Worm (Caenorhabditis elegans) whole organism, late embryonic: ENCODE data around the gene K02A6.1.

Experiments used
- C08G9.2 ChIP-seq: sonication (generic microtip); optimal IDR thresholded peaks from 2 replicates; lab custom pipeline; 2016; ENCODE audit warnings: mild to moderate bottlenecking, missing genetic modification characterization, moderate library complexity, missing compliant biosample characterization
- C38D4.7 ChIP-seq: fragments of 200-800 bp; sonication (Bioruptor generic); optimal IDR thresholded peaks from 2 replicates; lab custom pipeline; 2018; ENCODE audit warnings: mild to moderate bottlenecking, missing genetic modification characterization, moderate library complexity, missing compliant biosample characterization
- F13H6.1 ChIP-seq: sonication (generic microtip); optimal IDR thresholded peaks from 2 replicates; lab custom pipeline; 2016; ENCODE audit warnings: missing genetic modification characterization, missing compliant biosample characterization
- K02D7.2 ChIP-seq: sonication (generic microtip); optimal IDR thresholded peaks from 2 replicates; lab custom pipeline; 2017; ENCODE audit warnings: mild to moderate bottlenecking, missing genetic modification characterization, missing compliant biosample characterization
- K09A11.1 ChIP-seq: sonication (generic microtip); optimal IDR thresholded peaks from 2 replicates; lab custom pipeline; 2017; ENCODE audit warnings: antibody characterized with exemption, mild to moderate bottlenecking, missing genetic modification characterization, missing compliant biosample characterization; ENCODE audit not compliant: insufficient read depth
- T23F11.4 ChIP-seq: fragments of 200-800 bp; sonication (Bioruptor generic); optimal IDR thresholded peaks from 2 replicates; lab custom pipeline; 2018; ENCODE audit warnings: mild to moderate bottlenecking, missing genetic modification characterization, missing compliant biosample characterization
- Y22D7AL.16 ChIP-seq: sonication (generic microtip); optimal IDR thresholded peaks from 2 replicates; lab custom pipeline; 2016; ENCODE audit warnings: missing genetic modification characterization, missing compliant biosample characterization
- ahr-1 ChIP-seq: sonication (generic microtip); optimal IDR thresholded peaks from 2 replicates; lab custom pipeline; 2016; ENCODE audit warnings: missing genetic modification characterization, missing compliant biosample characterization
- ama-1 ChIP-seq: fragments of 150-350 bp; optimal IDR thresholded peaks from 2 replicates; lab custom pipeline; 2014
- ceh-14 ChIP-seq: sonication (generic microtip); optimal IDR thresholded peaks from 2 replicates; lab custom pipeline; 2016; ENCODE audit warnings: missing genotype, missing genetic modification characterization, missing compliant biosample characterization
- ceh-18 ChIP-seq: sonication (generic microtip); optimal IDR thresholded peaks from 2 replicates; lab custom pipeline; 2016; ENCODE audit warnings: missing genetic modification characterization, missing compliant biosample characterization
- ceh-2 ChIP-seq: sonication (generic microtip); optimal IDR thresholded peaks from 2 replicates; lab custom pipeline; 2016; ENCODE audit warnings: missing genotype, missing genetic modification characterization, missing compliant biosample characterization
- ceh-24 ChIP-seq: sonication (generic microtip); optimal IDR thresholded peaks from 2 replicates; lab custom pipeline; 2016; ENCODE audit warnings: mild to moderate bottlenecking, missing genetic modification characterization, missing compliant biosample characterization
- ceh-31 ChIP-seq: sonication (generic microtip); optimal IDR thresholded peaks from 2 replicates; lab custom pipeline; 2016; ENCODE audit warnings: missing genetic modification characterization, missing compliant biosample characterization
- ceh-34 ChIP-seq: sonication (generic microtip); optimal IDR thresholded peaks from 2 replicates; lab custom pipeline; 2016; ENCODE audit warnings: mild to moderate bottlenecking, missing genetic modification characterization, missing compliant biosample characterization
- ceh-45 ChIP-seq: fragments of 200-800 bp; sonication (Bioruptor generic); IDR thresholded peaks from 2 replicates; pipeline ENCODE4 v1.3.6; 2022; ENCODE audit warnings: missing genetic modification reagents, missing genetic modification characterization, missing compliant biosample characterization
- ceh-9 ChIP-seq: sonication (generic microtip); optimal IDR thresholded peaks from 2 replicates; lab custom pipeline; 2016; ENCODE audit warnings: mild to moderate bottlenecking, missing genetic modification characterization, inconsistent platforms, missing compliant biosample characterization
- che-1 ChIP-seq: sonication (generic microtip); optimal IDR thresholded peaks from 2 replicates; lab custom pipeline; 2016; ENCODE audit warnings: mild to moderate bottlenecking, missing genetic modification characterization, missing compliant biosample characterization
- dve-1 ChIP-seq: sonication (generic microtip); optimal IDR thresholded peaks from 2 replicates; lab custom pipeline; 2017; ENCODE audit warnings: antibody characterized with exemption, mild to moderate bottlenecking, missing genetic modification characterization, missing compliant biosample characterization
- elt-2 ChIP-seq: sonication (generic microtip); optimal IDR thresholded peaks from 2 replicates; lab custom pipeline; 2016; ENCODE audit warnings: missing genetic modification reagents, missing genetic modification characterization, missing compliant biosample characterization
- elt-4 ChIP-seq: sonication (generic microtip); optimal IDR thresholded peaks from 2 replicates; lab custom pipeline; 2016; ENCODE audit warnings: missing genetic modification characterization, missing compliant biosample characterization
- eyg-1 ChIP-seq: sonication (generic microtip); optimal IDR thresholded peaks from 2 replicates; lab custom pipeline; 2016; ENCODE audit warnings: missing genotype, missing genetic modification characterization, missing compliant biosample characterization
- fkh-10 ChIP-seq: fragments of 150-350 bp; optimal IDR thresholded peaks from 2 replicates; lab custom pipeline; 2014; ENCODE audit warnings: missing biosample characterization, missing genetic modification reagents, missing genetic modification characterization
- fkh-6 ChIP-seq: sonication (generic microtip); optimal IDR thresholded peaks from 2 replicates; lab custom pipeline; 2016; ENCODE audit warnings: missing genetic modification characterization, missing compliant biosample characterization
- gmeb-2 ChIP-seq: sonication (generic microtip); optimal IDR thresholded peaks from 2 replicates; lab custom pipeline; 2016; ENCODE audit warnings: missing genetic modification characterization, inconsistent platforms, missing compliant biosample characterization
- hlh-13 ChIP-seq: fragments of 200-800 bp; sonication (Bioruptor generic); optimal IDR thresholded peaks from 2 replicates; lab custom pipeline; 2018; ENCODE audit warnings: mild to moderate bottlenecking, missing genetic modification characterization, missing compliant biosample characterization
- hlh-30 ChIP-seq: sonication (generic microtip); optimal IDR thresholded peaks from 2 replicates; lab custom pipeline; 2017; ENCODE audit warnings: antibody characterized with exemption, missing genetic modification characterization, missing compliant biosample characterization; ENCODE audit not compliant: insufficient read depth
- hlh-6 ChIP-seq: sonication (generic microtip); optimal IDR thresholded peaks from 2 replicates; lab custom pipeline; 2016; ENCODE audit warnings: missing genotype, missing genetic modification characterization, missing compliant biosample characterization
- hlh-8 ChIP-seq: sonication (generic microtip); optimal IDR thresholded peaks from 2 replicates; lab custom pipeline; 2016; ENCODE audit warnings: missing genotype, missing genetic modification characterization, missing compliant biosample characterization
- lim-6 ChIP-seq: sonication (generic microtip); optimal IDR thresholded peaks from 2 replicates; lab custom pipeline; 2016; ENCODE audit warnings: missing genetic modification characterization, missing compliant biosample characterization
- lin-11 ChIP-seq: fragments of 200-800 bp; sonication (Bioruptor generic); optimal IDR thresholded peaks from 2 replicates; lab custom pipeline; 2018; ENCODE audit warnings: mild to moderate bottlenecking, missing genetic modification characterization, missing compliant biosample characterization
- madf-2 ChIP-seq: sonication (generic microtip); optimal IDR thresholded peaks from 2 replicates; lab custom pipeline; 2017; ENCODE audit warnings: missing genetic modification characterization, missing compliant biosample characterization
- mec-3 ChIP-seq: sonication (generic microtip); optimal IDR thresholded peaks from 2 replicates; lab custom pipeline; 2016; ENCODE audit warnings: borderline replicate concordance, missing genetic modification characterization, missing compliant biosample characterization
- nfya-1 ChIP-seq: sonication (generic microtip); optimal IDR thresholded peaks from 2 replicates; lab custom pipeline; 2017; ENCODE audit warnings: missing genetic modification characterization, mild to moderate bottlenecking, missing compliant biosample characterization, antibody characterized with exemption, moderate library complexity
- npax-4 ChIP-seq: sonication (generic microtip); optimal IDR thresholded peaks from 2 replicates; lab custom pipeline; 2016; ENCODE audit warnings: missing genetic modification characterization, missing compliant biosample characterization
- pag-3 ChIP-seq: sonication (generic microtip); optimal IDR thresholded peaks from 2 replicates; lab custom pipeline; 2016; ENCODE audit warnings: missing compliant biosample characterization, missing genetic modification characterization, borderline replicate concordance
- pat-9 ChIP-seq: fragments of 200-800 bp; sonication (Bioruptor generic); optimal IDR thresholded peaks from 2 replicates; lab custom pipeline; 2018; ENCODE audit warnings: mild to moderate bottlenecking, missing genetic modification characterization, moderate library complexity, missing compliant biosample characterization
- pax-1 ChIP-seq: fragments of 150-350 bp; optimal IDR thresholded peaks from 2 replicates; lab custom pipeline; 2014; ENCODE audit warnings: missing biosample characterization, missing genetic modification characterization
- pha-2 ChIP-seq: sonication (generic microtip); optimal IDR thresholded peaks from 2 replicates; lab custom pipeline; 2017; ENCODE audit warnings: mild to moderate bottlenecking, missing genetic modification characterization, missing compliant biosample characterization
- pha-4 ChIP-seq: fragments of 150-350 bp; optimal IDR thresholded peaks from 2 replicates; lab custom pipeline; 2018; ENCODE audit warnings: missing biosample characterization, missing genetic modification reagents, missing genetic modification characterization
- pros-1 ChIP-seq: fragments of 150-350 bp; optimal IDR thresholded peaks from 2 replicates; lab custom pipeline; 2014; ENCODE audit warnings: missing biosample characterization, missing genetic modification reagents, missing genetic modification characterization
- ref-2 ChIP-seq: sonication (generic microtip); optimal IDR thresholded peaks from 2 replicates; lab custom pipeline; 2016; ENCODE audit warnings: missing genetic modification characterization, missing compliant biosample characterization
- rnt-1 ChIP-seq: sonication (generic microtip); optimal IDR thresholded peaks from 2 replicates; lab custom pipeline; 2016; ENCODE audit warnings: missing genetic modification characterization, missing compliant biosample characterization
- sdc-2 ChIP-seq: sonication (generic microtip); optimal IDR thresholded peaks from 2 replicates; lab custom pipeline; 2016; ENCODE audit warnings: missing genotype, missing genetic modification characterization, missing compliant biosample characterization
- sox-2 ChIP-seq: fragments of 200-800 bp; sonication (Bioruptor generic); IDR thresholded peaks from 2 replicates; pipeline ENCODE4 v1.3.6; 2022; ENCODE audit warnings: missing genetic modification reagents, missing genetic modification characterization, missing compliant biosample characterization
- syd-9 ChIP-seq: sonication (generic microtip); optimal IDR thresholded peaks from 2 replicates; lab custom pipeline; 2016; ENCODE audit warnings: mild to moderate bottlenecking, missing genetic modification characterization, moderate library complexity, missing compliant biosample characterization
- tbx-2 ChIP-seq: sonication (generic microtip); optimal IDR thresholded peaks from 2 replicates; lab custom pipeline; 2016; ENCODE audit warnings: missing genetic modification characterization, missing compliant biosample characterization
- unc-42 ChIP-seq: sonication (generic microtip); optimal IDR thresholded peaks from 2 replicates; lab custom pipeline; 2016; ENCODE audit warnings: missing genotype, missing genetic modification characterization, missing compliant biosample characterization
- unc-55 ChIP-seq: sonication (generic microtip); optimal IDR thresholded peaks from 2 replicates; lab custom pipeline; 2017; ENCODE audit warnings: missing biosample characterization, missing genetic modification reagents, missing genetic modification characterization
- ztf-16 ChIP-seq: sonication (generic microtip); optimal IDR thresholded peaks from 2 replicates; lab custom pipeline; 2017; ENCODE audit warnings: missing genetic modification characterization, missing compliant biosample characterization

Gene K02A6.1

ce11 chrX:8200206-8200605 lies 19.3 kb upstream of the K02A6.1 start:
- no peak for TF ChIP-seq ama-1 (lab: Kevin White, UChicago)
- TF ChIP-seq ahr-1 (tag; lab: Kevin White, UChicago), result no peak
- no peak for TF ChIP-seq C38D4.7 (GFP tag; lab: Kevin White, UChicago)
- TF ChIP-seq Y22D7AL.16 (tag; lab: Kevin White, UChicago), result no peak
- TF ChIP-seq F13H6.1 (tag; lab: Kevin White, UChicago), result no peak
- TF ChIP-seq K09A11.1 (tag; lab: Kevin White, UChicago), result no peak
- no peak for TF ChIP-seq C08G9.2
- no peak for TF ChIP-seq rnt-1
- TF ChIP-seq sox-2 (GFP tag; lab: Robert Waterston, UW), result no peak
- TF ChIP-seq pag-3 (tag; lab: Kevin White, UChicago), result no peak
- TF ChIP-seq pros-1 (tag; lab: Kevin White, UChicago), result no peak
- TF ChIP-seq lin-11 (tag; lab: Kevin White, UChicago), result no peak
- TF ChIP-seq fkh-10, result no peak
- TF ChIP-seq lim-6 (tag; lab: Kevin White, UChicago), result no peak
- TF ChIP-seq pha-2, result no peak
- TF ChIP-seq ceh-31 (tag; lab: Kevin White, UChicago), result no peak
- TF ChIP-seq dve-1, result no peak
- no peak for TF ChIP-seq hlh-30 (tag; lab: Kevin White, UChicago)

ce11 chrX:8201210-8201609 lies 18.3 kb upstream of the K02A6.1 start:
- TF ChIP-seq pax-1 (no peak), C08G9.2 (no peak), unc-55 (peak; percentile 12), ceh-31 (tag; lab: Kevin White, UChicago) (peak; percentile 50), eyg-1 (tag; lab: Kevin White, UChicago) (no peak), T23F11.4 (GFP tag; lab: Kevin White, UChicago) (no peak), hlh-30 (tag; lab: Kevin White, UChicago) (no peak), ceh-18 (tag; lab: Kevin White, UChicago) (no peak), ceh-24 (tag; lab: Kevin White, UChicago) (no peak), ceh-2 (tag; lab: Kevin White, UChicago) (peak; percentile 46), sdc-2 (tag; lab: Kevin White, UChicago) (peak; percentile 16), K02D7.2 (tag; lab: Kevin White, UChicago) (no peak), ref-2 (tag; lab: Kevin White, UChicago) (peak; percentile 20), tbx-2 (tag; lab: Kevin White, UChicago) (peak; percentile 28), syd-9 (tag; lab: Kevin White, UChicago) (no peak), unc-42 (no peak), lim-6 (tag; lab: Kevin White, UChicago) (no peak), ceh-9 (tag; lab: Kevin White, UChicago) (no peak), ztf-16 (no peak), C38D4.7 (GFP tag; lab: Kevin White, UChicago) (no peak), Y22D7AL.16 (tag; lab: Kevin White, UChicago) (no peak), ceh-45 (GFP tag; lab: Robert Waterston, UW) (no peak), F13H6.1 (tag; lab: Kevin White, UChicago) (no peak), gmeb-2 (tag; lab: Kevin White, UChicago) (no peak), K09A11.1 (tag; lab: Kevin White, UChicago) (no peak), lin-11 (tag; lab: Kevin White, UChicago) (no peak), ceh-34 (tag; lab: Kevin White, UChicago) (peak; percentile 58), che-1 (tag; lab: Kevin White, UChicago) (no peak), mec-3 (tag; lab: Kevin White, UChicago) (no peak), ceh-14 (tag; lab: Kevin White, UChicago) (no peak), fkh-6 (tag; lab: Kevin White, UChicago) (no peak), pat-9 (no peak), npax-4 (tag; lab: Kevin White, UChicago) (no peak), dve-1 (no peak), hlh-6 (tag; lab: Kevin White, UChicago) (peak; percentile 12), nfya-1 (peak; percentile 21), rnt-1 (no peak), pha-4 (tag; lab: Kevin White, UChicago) (no peak), madf-2 (no peak), elt-2 (tag; lab: Kevin White, UChicago) (no peak), hlh-8 (tag; lab: Kevin White, UChicago) (no peak), hlh-13 (GFP tag; lab: Kevin White, UChicago) (no peak), pros-1 (tag; lab: Kevin White, UChicago) (peak; percentile 6), elt-4 (tag; lab: Kevin White, UChicago) (no peak)
